Fruit fly (Drosophila melanogaster): ENCODE measurements around the gene Ucp4C.

The Ucp4C gene

dm6 chr2L:5945651-5946547 lies 22.5 kb upstream of the Ucp4C start (continued):
- TF ChIP-seq nmo (GFP tag; optimal IDR thresholded peaks at IDR 0.05), result no peak
- TF ChIP-seq CG33557 (GFP tag; optimal IDR thresholded peaks at IDR 0.05), result no peak
- TF ChIP-seq Hr78 (GFP tag; optimal IDR thresholded peaks at IDR 0.05), result peak in 1 of 2 experiments; percentile 3
- peak; percentile 57 for TF ChIP-seq B-H2 (GFP tag; optimal IDR thresholded peaks at IDR 0.05)
- peak; percentile 39 for TF ChIP-seq CG1832 (GFP tag; optimal IDR thresholded peaks at IDR 0.05)
- TF ChIP-seq CG34376 (GFP tag; optimal IDR thresholded peaks at IDR 0.05), result peak; percentile 46
- no peak for TF ChIP-seq gcm2 (GFP tag; optimal IDR thresholded peaks at IDR 0.05)
- TF ChIP-seq dmrt11E (tag; optimal IDR thresholded peaks at IDR 0.05), result no peak
- no peak for TF ChIP-seq cad (GFP tag; optimal IDR thresholded peaks at IDR 0.05)
- no peak for TF ChIP-seq danr (GFP tag; IDR thresholded peaks at IDR 0.05)
- no peak for TF ChIP-seq CG6854 (GFP tag; optimal IDR thresholded peaks at IDR 0.05)
- no peak for TF ChIP-seq CG32772 (GFP tag; IDR thresholded peaks at IDR 0.05)
- TF ChIP-seq sens (GFP tag), result peak; percentile 8
- TF ChIP-seq CG11456 (GFP tag; IDR thresholded peaks at IDR 0.05), result no peak; the same call in 2 of the 3 replicates
- TF ChIP-seq Nf-YA (GFP tag; IDR thresholded peaks at IDR 0.05), result no peak
- TF ChIP-seq Doc3 (GFP tag; IDR thresholded peaks at IDR 0.05; ENCODE audit: partially characterized antibody), result no peak
- no peak for TF ChIP-seq bab2 (GFP tag; optimal IDR thresholded peaks at IDR 0.05)
- no peak for TF ChIP-seq dm (GFP tag; optimal IDR thresholded peaks at IDR 0.05)
- no peak for TF ChIP-seq CG4707 (GFP tag; optimal IDR thresholded peaks at IDR 0.05)
- no peak for TF ChIP-seq sr (GFP tag; IDR thresholded peaks at IDR 0.05)
- peak; percentile 75; the same call in 3 of the 4 replicates for TF ChIP-seq chinmo (GFP tag; IDR thresholded peaks at IDR 0.05; ENCODE audit: partially characterized antibody)
- TF ChIP-seq NC2α (GFP tag; optimal IDR thresholded peaks at IDR 0.05), result no peak
- TF ChIP-seq emc (GFP tag; optimal IDR thresholded peaks at IDR 0.05), result peak; percentile 20
- no peak for TF ChIP-seq shn (GFP tag; optimal IDR thresholded peaks at IDR 0.05)
- no peak for TF ChIP-seq Mad (GFP tag; optimal IDR thresholded peaks at IDR 0.05)
- TF ChIP-seq CG17912 (GFP tag; optimal IDR thresholded peaks at IDR 0.05), result no peak
- TF ChIP-seq Ptx1 (GFP tag; IDR thresholded peaks at IDR 0.05), result no peak
- no peak for TF ChIP-seq CG8290 (GFP tag; optimal IDR thresholded peaks at IDR 0.05)
- TF ChIP-seq CG8290 (tag; optimal IDR thresholded peaks at IDR 0.05), result peak in 1 of 2 experiments; percentile 54
- no peak for TF ChIP-seq Elba2 (GFP tag; optimal IDR thresholded peaks at IDR 0.05)
- 0 out of 3 replicates have a peak, but pooled peaks have one; percentile 60 for TF ChIP-seq CG11560 (tag; IDR thresholded peaks at IDR 0.05)
- TF ChIP-seq Dbx (GFP tag; IDR thresholded peaks at IDR 0.05), result peak; percentile 62; the same call in 2 of the 3 replicates
- no peak for TF ChIP-seq CG6765 (GFP tag; optimal IDR thresholded peaks at IDR 0.05)
- no peak for TF ChIP-seq CG18476 (GFP tag; optimal IDR thresholded peaks at IDR 0.05)
- TF ChIP-seq jumu (GFP tag; optimal IDR thresholded peaks at IDR 0.05), result no peak
- TF ChIP-seq exex (tag; optimal IDR thresholded peaks at IDR 0.05), result peak; percentile 84
- TF ChIP-seq Hr51 (GFP tag; optimal IDR thresholded peaks at IDR 0.05), result no peak
- TF ChIP-seq zf30C (GFP tag; optimal IDR thresholded peaks at IDR 0.05), result no peak
- no peak for TF ChIP-seq CG13775 (GFP tag; optimal IDR thresholded peaks at IDR 0.05)
- TF ChIP-seq CG4360 (GFP tag; IDR thresholded peaks at IDR 0.05), result no peak
- 0 out of 3 replicates have a peak, but pooled peaks have one; percentile 4 for TF ChIP-seq ken (GFP tag; IDR thresholded peaks at IDR 0.05)
- 0 out of 3 replicates have a peak, but pooled peaks have one; percentile 34 for TF ChIP-seq CG2199 (GFP tag; IDR thresholded peaks at IDR 0.05)
- 0 out of 3 replicates have a peak, but pooled peaks have one; percentile 54 for TF ChIP-seq dysf (GFP tag; IDR thresholded peaks at IDR 0.05)
- no peak for TF ChIP-seq az2 (GFP tag; optimal IDR thresholded peaks at IDR 0.05)
- no peak for TF ChIP-seq CG7786 (GFP tag; optimal IDR thresholded peaks at IDR 0.05)
- no peak for TF ChIP-seq z (GFP tag; IDR thresholded peaks at IDR 0.05)
- no peak for TF ChIP-seq CG9609 (GFP tag; optimal IDR thresholded peaks at IDR 0.05)
- no peak for TF ChIP-seq CG17612 (GFP tag; IDR thresholded peaks at IDR 0.05)
- TF ChIP-seq h (optimal IDR thresholded peaks at IDR 0.05), result no peak
